Worm (Caenorhabditis elegans): Measurements from ENCODE around the gene clec-141.

clec-141 gene

ce11 chrII:5425633-5426032 lies 18.2 kb upstream of the clec-141 start, which contains the start of gene F07F6.8:
Gene F07F6.8 (minus strand): TSS chrII:5425733.
- no peak for TF ChIP-seq nhr-76 (tag; optimal IDR thresholded peaks at IDR 0.05)
- no peak for TF ChIP-seq flh-1 (GFP tag; optimal IDR thresholded peaks at IDR 0.05)
- no peak for TF ChIP-seq M03D4.4 (tag; optimal IDR thresholded peaks at IDR 0.05)
- TF ChIP-seq nhr-237 (tag; optimal IDR thresholded peaks at IDR 0.05) = no peak
- TF ChIP-seq mls-2 (tag; optimal IDR thresholded peaks at IDR 0.05) = no peak
- TF ChIP-seq unc-39 (tag; optimal IDR thresholded peaks at IDR 0.05) = no peak
- TF ChIP-seq elt-3 (tag; optimal IDR thresholded peaks at IDR 0.05) = no peak
- no peak for TF ChIP-seq sptf-1 (tag; optimal IDR thresholded peaks at IDR 0.05)
- no peak for TF ChIP-seq ceh-39 (tag; optimal IDR thresholded peaks at IDR 0.05)
- no peak for TF ChIP-seq mep-1 (tag; optimal IDR thresholded peaks at IDR 0.05)
- TF ChIP-seq ztf-11 (tag; optimal IDR thresholded peaks at IDR 0.05) = no peak
- no peak for TF ChIP-seq ces-1 (GFP tag; optimal IDR thresholded peaks at IDR 0.05)

ce11 chrII:5423832-5424231 lies 16.4 kb upstream of the clec-141 start, which contains the start of gene F07F6.7:
Gene F07F6.7 (minus strand): TSS chrII:5423858.
- TF ChIP-seq drap-1 (GFP tag; optimal IDR thresholded peaks at IDR 0.05) = no peak
- TF ChIP-seq unc-62 (GFP tag; optimal IDR thresholded peaks at IDR 0.05) = no peak
- no peak for TF ChIP-seq lsy-2 (tag; optimal IDR thresholded peaks at IDR 0.05)
- no peak for TF ChIP-seq tbx-8 (GFP tag; optimal IDR thresholded peaks at IDR 0.05)
- no peak for TF ChIP-seq unc-120 (tag; optimal IDR thresholded peaks at IDR 0.05; ENCODE audit: poor library complexity, severe bottlenecking)
- TF ChIP-seq elt-3 (tag; optimal IDR thresholded peaks at IDR 0.05) = no peak
- no peak for TF ChIP-seq snpc-4 (tag; optimal IDR thresholded peaks at IDR 0.05)
- no peak for TF ChIP-seq ceh-39 (tag; optimal IDR thresholded peaks at IDR 0.05)
- TF ChIP-seq mab-5 (tag; optimal IDR thresholded peaks at IDR 0.05) = no peak
- TF ChIP-seq hlh-1 (tag; optimal IDR thresholded peaks at IDR 0.05) = no peak
- no peak for TF ChIP-seq sem-2 (GFP tag; optimal IDR thresholded peaks at IDR 0.05)
- no peak for TF ChIP-seq bed-3 (GFP tag; optimal IDR thresholded peaks at IDR 0.05)
- no peak for TF ChIP-seq mep-1 (tag; optimal IDR thresholded peaks at IDR 0.05)
- TF ChIP-seq ham-2 (GFP tag; optimal IDR thresholded peaks at IDR 0.05) = no peak
- no peak for TF ChIP-seq lin-13 (tag; optimal IDR thresholded peaks at IDR 0.05)
- TF ChIP-seq nhr-28 (tag; optimal IDR thresholded peaks at IDR 0.05) = no peak
- no peak for TF ChIP-seq elt-1 (tag; optimal IDR thresholded peaks at IDR 0.05; ENCODE audit: borderline replicate concordance, insufficient read depth)
- TF ChIP-seq sptf-1 (tag; optimal IDR thresholded peaks at IDR 0.05) = no peak

- TF ChIP-seq blmp-1 (tag; optimal IDR thresholded peaks at IDR 0.05) (no peak), lsy-2 (tag; optimal IDR thresholded peaks at IDR 0.05) (peak; percentile 79)
These were observed 13.6 kb upstream of the clec-141 start, which contains the start of gene tofu-6 for ce11 chrII:5420947-5421614. Gene tofu-6 (plus strand): TSS chrII:5421248.

DNA sequence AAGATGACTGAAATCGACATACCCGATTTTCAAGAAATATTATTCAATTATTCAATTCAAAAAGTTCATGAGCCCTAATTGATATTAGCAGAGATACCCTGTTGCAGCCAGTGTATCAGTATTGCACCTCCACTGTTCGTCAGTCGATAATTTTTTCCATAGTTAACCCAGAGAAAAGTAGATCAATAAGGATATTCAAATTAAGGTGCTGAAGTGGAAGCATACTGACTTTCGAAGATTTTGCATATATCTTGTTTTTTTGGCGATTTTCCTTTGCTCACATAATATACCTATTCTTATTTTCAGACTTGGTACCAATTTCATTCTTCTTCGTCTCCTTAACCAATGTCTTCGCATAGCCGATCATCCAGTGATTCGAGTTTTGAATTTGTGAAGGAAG lies 11.5 kb upstream of the clec-141 start, which contains the start of gene EEED8.15:
TSS of gene EEED8.15 (plus strand) at position 301 of the 400 bp plus-strand sequence.
- TF ChIP-seq unc-39 (tag; optimal IDR thresholded peaks at IDR 0.05) = no peak
- TF ChIP-seq mab-5 (tag; optimal IDR thresholded peaks at IDR 0.05) = no peak
- TF ChIP-seq nhr-237 (tag; optimal IDR thresholded peaks at IDR 0.05) = no peak
- no peak for TF ChIP-seq nhr-2 (tag; optimal IDR thresholded peaks at IDR 0.05)
- TF ChIP-seq ceh-39 (tag; optimal IDR thresholded peaks at IDR 0.05) = no peak
- TF ChIP-seq nhr-28 (tag; optimal IDR thresholded peaks at IDR 0.05) = no peak
- no peak for TF ChIP-seq blmp-1 (tag; optimal IDR thresholded peaks at IDR 0.05)
- no peak for TF ChIP-seq cnd-1 (tag; optimal IDR thresholded peaks at IDR 0.05)
- TF ChIP-seq drap-1 (GFP tag; optimal IDR thresholded peaks at IDR 0.05) = no peak
- TF ChIP-seq bed-3 (GFP tag; optimal IDR thresholded peaks at IDR 0.05) = no peak
- no peak for TF ChIP-seq sptf-1 (tag; optimal IDR thresholded peaks at IDR 0.05)
- no peak for TF ChIP-seq elt-3 (tag; optimal IDR thresholded peaks at IDR 0.05)
- TF ChIP-seq elt-1 (tag; optimal IDR thresholded peaks at IDR 0.05; ENCODE audit: borderline replicate concordance, insufficient read depth) = no peak

- TF ChIP-seq lin-13 (tag; optimal IDR thresholded peaks at IDR 0.05) (peak; percentile 25), ceh-39 (tag; optimal IDR thresholded peaks at IDR 0.05) (peak; percentile 18), ztf-11 (tag; optimal IDR thresholded peaks at IDR 0.05) (peak; percentile 13), lin-32 (GFP tag; optimal IDR thresholded peaks at IDR 0.05) (peak; percentile 67), mls-2 (tag; optimal IDR thresholded peaks at IDR 0.05) (peak; percentile 52), cnd-1 (tag; optimal IDR thresholded peaks at IDR 0.05) (peak; percentile 84), unc-120 (tag; optimal IDR thresholded peaks at IDR 0.05; ENCODE audit: poor library complexity, severe bottlenecking) (peak; percentile 14), ham-2 (GFP tag; optimal IDR thresholded peaks at IDR 0.05) (no peak), hlh-1 (tag; optimal IDR thresholded peaks at IDR 0.05) (peak; percentile 75), ces-1 (GFP tag; optimal IDR thresholded peaks at IDR 0.05) (peak; percentile 89), ceh-43 (GFP tag; optimal IDR thresholded peaks at IDR 0.05) (peak; percentile 59), ceh-83 (GFP tag; optimal IDR thresholded peaks at IDR 0.05) (no peak), mab-5 (tag; optimal IDR thresholded peaks at IDR 0.05) (no peak), nhr-28 (tag; optimal IDR thresholded peaks at IDR 0.05) (no peak), elt-3 (tag; optimal IDR thresholded peaks at IDR 0.05) (no peak), flh-1 (GFP tag; optimal IDR thresholded peaks at IDR 0.05) (no peak)
These were observed 10.9 kb upstream of the clec-141 start for ce11 chrII:5418317-5418716.
